Fruit fly (Drosophila melanogaster): ENCODE measurements around the gene CG17570.

Gene CG17570

DNA sequence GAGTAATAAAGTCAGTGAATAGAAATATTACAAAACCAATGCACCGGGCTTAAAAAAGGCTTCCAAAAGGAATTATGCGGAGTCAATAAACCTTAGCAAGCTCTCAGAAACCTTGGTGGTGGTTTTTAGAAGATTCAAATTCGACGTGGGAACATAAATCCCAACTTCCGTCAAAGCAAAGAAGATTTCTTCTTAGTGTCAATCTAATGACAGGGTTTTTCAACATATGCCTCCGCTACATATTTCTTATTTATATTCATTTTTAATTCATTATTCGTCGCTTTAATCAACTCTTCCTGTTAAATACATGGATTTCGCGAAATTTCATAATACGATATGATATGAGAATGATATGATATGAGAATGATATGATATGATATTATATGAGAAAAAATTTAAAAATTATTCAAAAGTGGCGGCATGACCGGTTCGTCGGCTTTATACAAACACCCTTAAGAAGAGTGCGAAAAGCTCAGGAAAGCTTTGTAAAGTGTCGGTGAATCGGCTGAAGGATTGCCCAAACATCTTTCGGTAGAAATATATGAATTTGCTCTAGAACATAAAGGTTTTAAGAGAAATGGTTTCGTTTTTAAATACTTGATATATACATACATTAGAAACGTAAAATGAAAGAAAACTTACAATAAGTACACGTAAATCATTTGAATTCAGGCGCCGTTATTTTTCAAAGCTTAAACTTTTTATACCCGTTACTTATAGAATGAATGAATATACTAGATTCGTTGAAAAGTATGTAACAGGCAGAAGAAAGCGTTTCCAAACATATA lies 41.1 kb downstream of the CG17570 start (continued):
- TF ChIP-seq CG1792 (GFP tag; optimal IDR thresholded peaks at IDR 0.05) (no peak), gfzf (GFP tag; optimal IDR thresholded peaks at IDR 0.05) (peak; percentile 51), row (GFP tag; IDR thresholded peaks at IDR 0.05) (peak; percentile 48; the same call in 2 of the 3 replicates), pzg (GFP tag; optimal IDR thresholded peaks at IDR 0.05) (peak; percentile 28), BtbVII (GFP tag; optimal IDR thresholded peaks at IDR 0.05) (no peak), CTCF (GFP tag; optimal IDR thresholded peaks at IDR 0.05) (peak; percentile 61), Lhr (GFP tag; optimal IDR thresholded peaks at IDR 0.05) (peak; percentile 28), CG13894 (tag; optimal IDR thresholded peaks at IDR 0.05) (peak; percentile 25), lilli (GFP tag; optimal IDR thresholded peaks at IDR 0.05) (peak; percentile 12), Myb (GFP tag; optimal IDR thresholded peaks at IDR 0.05) (peak; percentile 69), CG16815 (GFP tag; optimal IDR thresholded peaks at IDR 0.05) (no peak), tup (GFP tag; optimal IDR thresholded peaks at IDR 0.05) (no peak), Ada2b (GFP tag; IDR thresholded peaks at IDR 0.05) (peak; percentile 34; the same call in 1 of the 2 replicates), eve (GFP tag; optimal IDR thresholded peaks at IDR 0.05) (no peak), CG12236 (GFP tag; optimal IDR thresholded peaks at IDR 0.05) (no peak), hkb (optimal IDR thresholded peaks at IDR 0.05) (no peak), hkb (GFP tag; IDR thresholded peaks at IDR 0.05) (peak; percentile 8; the same call in 1 of the 2 replicates), E2f2 (GFP tag; IDR thresholded peaks at IDR 0.05) (peak; percentile 32; the same call in 1 of the 2 replicates), Hmr (GFP tag; optimal IDR thresholded peaks at IDR 0.05) (peak; percentile 58), CG8290 (GFP tag; optimal IDR thresholded peaks at IDR 0.05) (peak; percentile 4), CG8290 (tag; optimal IDR thresholded peaks at IDR 0.05) (peak in 1 of 2 experiments; percentile 45), CG2120 (GFP tag; optimal IDR thresholded peaks at IDR 0.05) (peak; percentile 40), PHDP (tag; optimal IDR thresholded peaks at IDR 0.05) (peak; percentile 26), ewg (GFP tag; optimal IDR thresholded peaks at IDR 0.05) (peak; percentile 21), CG12659 (GFP tag; optimal IDR thresholded peaks at IDR 0.05) (peak; percentile 5), Oaz (GFP tag; IDR thresholded peaks at IDR 0.05) (no peak), H2.0 (GFP tag; IDR thresholded peaks at IDR 0.05) (no peak), tin (GFP tag; optimal IDR thresholded peaks at IDR 0.05) (no peak), Meics (GFP tag; optimal IDR thresholded peaks at IDR 0.05) (peak; percentile 5), dan (GFP tag; IDR thresholded peaks at IDR 0.05) (no peak), CG13424 (tag; optimal IDR thresholded peaks at IDR 0.05) (peak; percentile 9), CG15514 (GFP tag; optimal IDR thresholded peaks at IDR 0.05) (peak; percentile 32), CG30403 (GFP tag; optimal IDR thresholded peaks at IDR 0.05) (peak; percentile 11), sens (GFP tag) (peak; percentile 12), Scr (GFP tag; IDR thresholded peaks at IDR 0.05; ENCODE audit: partially characterized antibody) (no peak)
